Fruit fly (Drosophila melanogaster): ENCODE measurements around the gene chico.

dm6 chr2L:10269854-10270253 is 23.0 kb upstream of the chico start, which contains the start of gene Mulk:
- TF ChIP-seq dmrt11E (tag; optimal IDR thresholded peaks at IDR 0.05): no peak
- no peak for TF ChIP-seq hb (GFP tag; IDR thresholded peaks at IDR 0.05; ENCODE audit: partially characterized antibody)
- no peak for TF ChIP-seq otp (GFP tag; IDR thresholded peaks at IDR 0.05)
- TF ChIP-seq Chrac-16 (GFP tag; optimal IDR thresholded peaks at IDR 0.05): no peak
- TF ChIP-seq CTCF (GFP tag; optimal IDR thresholded peaks at IDR 0.05): no peak
- TF ChIP-seq psq (GFP tag; optimal IDR thresholded peaks at IDR 0.05): no peak
- no peak for TF ChIP-seq CG6791 (GFP tag; IDR thresholded peaks at IDR 0.05; ENCODE audit: partially characterized antibody)
- no peak for TF ChIP-seq Aef1 (GFP tag; IDR thresholded peaks at IDR 0.05)
